Fruit fly (Drosophila melanogaster) whole organism, wandering third instar larva: Measurements from ENCODE around the gene CG44158.

Source experiments
- Abd-B ChIP-seq: fragments of >200 bp; optimal IDR thresholded peaks from 2 replicates; lab custom pipeline; 2017; ENCODE audit warnings: missing biosample characterization, missing genetic modification characterization
- CG32264 ChIP-seq: fragments of 200-800 bp; sonication (Bioruptor generic); optimal IDR thresholded peaks from 2 replicates; lab custom pipeline; 2016; ENCODE audit warnings: missing biosample characterization, missing genetic modification characterization
- CG9705 ChIP-seq: fragments of 200-800 bp; sonication (Bioruptor generic); optimal IDR thresholded peaks from 2 replicates; lab custom pipeline; 2018; ENCODE audit warnings: missing biosample characterization, mild to moderate bottlenecking, missing genetic modification characterization
- CrebA ChIP-seq: fragments of 200-800 bp; sonication (Bioruptor generic); optimal IDR thresholded peaks from 2 replicates; lab custom pipeline; 2016; ENCODE audit warnings: missing biosample characterization, mild to moderate bottlenecking, missing genetic modification characterization, borderline replicate concordance
- Dfd ChIP-seq: fragments of >200 bp; optimal IDR thresholded peaks from 2 replicates; lab custom pipeline; 2017; ENCODE audit warnings: missing biosample characterization, missing genetic modification characterization
- Dif ChIP-seq: fragments of 200-275, 200-300 bp; sonication (Bioruptor generic); optimal IDR thresholded peaks from 2 replicates; lab custom pipeline; 2018; ENCODE audit warnings: missing biosample characterization, missing genetic modification characterization; ENCODE audit not compliant: partially characterized antibody
- GATAd ChIP-seq: sonication (Bioruptor generic); optimal IDR thresholded peaks from 2 replicates; lab custom pipeline; 2016; ENCODE audit warnings: missing biosample characterization, missing genetic modification characterization
- HLH106 ChIP-seq: fragments of 200-800 bp; optimal IDR thresholded peaks from 3 replicates; lab custom pipeline; 2019; ENCODE audit warnings: missing biosample characterization, mild to moderate bottlenecking, missing genetic modification characterization, moderate library complexity
- Hnf4 ChIP-seq: fragments of 200-800 bp; sonication (Bioruptor generic); optimal IDR thresholded peaks from 2 replicates; lab custom pipeline; 2016; ENCODE audit warnings: missing biosample characterization, mild to moderate bottlenecking, missing genetic modification characterization
- Hr78 ChIP-seq: fragments of >200 bp; optimal IDR thresholded peaks from 2 replicates; lab custom pipeline; 2017; ENCODE audit warnings: missing biosample characterization, missing genetic modification characterization
- Jra ChIP-seq: sonication (Bioruptor generic); optimal IDR thresholded peaks from 2 replicates; lab custom pipeline; 2016; ENCODE audit warnings: missing biosample characterization, missing genetic modification characterization
- Mio ChIP-seq: sonication (Bioruptor generic); optimal IDR thresholded peaks from 2 replicates; lab custom pipeline; 2016; ENCODE audit warnings: missing biosample characterization, missing genetic modification characterization
- Myc ChIP-seq: fragments of >200 bp; optimal IDR thresholded peaks from 2 replicates; lab custom pipeline; 2017
- N ChIP-seq: fragments of >200 bp; optimal IDR thresholded peaks from 2 replicates; lab custom pipeline; 2018; ENCODE audit warnings: missing biosample characterization, missing external identifiers, missing genetic modification characterization
- OdsH ChIP-seq: fragments of 200-800 bp; sonication (Bioruptor generic); optimal IDR thresholded peaks from 2 replicates; lab custom pipeline; 2016; ENCODE audit warnings: missing biosample characterization, mild to moderate bottlenecking, missing genetic modification characterization
- Rel ChIP-seq, 2 experiments: fragments of 200-800 bp; sonication (Bioruptor generic) in 1 of 2; optimal IDR thresholded peaks; 2 replicates in 1 of 2; 3 replicates in 1 of 2; lab custom pipeline; 2016 to 2019; ENCODE audit warnings: mild to moderate bottlenecking in 2 of 2, missing biosample characterization in 2 of 2, missing genetic modification characterization in 2 of 2, moderate library complexity in 1 of 2
- Sp1 ChIP-seq: fragments of 200-800 bp; sonication (Bioruptor generic); optimal IDR thresholded peaks from 3 replicates; lab custom pipeline; 2019; ENCODE audit warnings: missing biosample characterization, mild to moderate bottlenecking, missing genetic modification characterization, moderate library complexity
- Vsx2 ChIP-seq: fragments of 200-300, 225-300 bp; sonication (Bioruptor generic); optimal IDR thresholded peaks from 2 replicates; lab custom pipeline; 2018; ENCODE audit warnings: missing biosample characterization, missing genetic modification characterization; ENCODE audit not compliant: partially characterized antibody
- br ChIP-seq: fragments of 200-800 bp; sonication (Bioruptor generic); optimal IDR thresholded peaks from 2 replicates; lab custom pipeline; 2016; ENCODE audit warnings: missing biosample characterization, missing genetic modification characterization
- brk ChIP-seq: fragments of 200-800 bp; sonication (Bioruptor generic); optimal IDR thresholded peaks from 2 replicates; lab custom pipeline; 2016; ENCODE audit warnings: missing biosample characterization, mild to moderate bottlenecking, missing genetic modification characterization
- dl ChIP-seq, 2 experiments: fragments of 175-275, 200-275 bp in 1 of 2; fragments of 200-275 bp in 1 of 2; sonication (Bioruptor generic); optimal IDR thresholded peaks; lab custom pipeline; 2018; ENCODE audit warnings: mild to moderate bottlenecking in 2 of 2, missing biosample characterization in 2 of 2, missing genetic modification characterization in 2 of 2, moderate library complexity in 2 of 2; ENCODE audit not compliant: partially characterized antibody in 2 of 2, insufficient read depth in 1 of 2
- dmrt93B ChIP-seq: fragments of 200-800 bp; sonication (Bioruptor generic); optimal IDR thresholded peaks from 2 replicates; lab custom pipeline; 2018; ENCODE audit warnings: missing biosample characterization, mild to moderate bottlenecking, missing genetic modification characterization
- dsf ChIP-seq: sonication (Bioruptor generic); optimal IDR thresholded peaks from 2 replicates; lab custom pipeline; 2016; ENCODE audit warnings: missing biosample characterization, missing genetic modification characterization, borderline replicate concordance
- ey ChIP-seq: fragments of 200-800 bp; sonication (Bioruptor generic); optimal IDR thresholded peaks from 2 replicates; lab custom pipeline; 2016; ENCODE audit warnings: missing biosample characterization, missing genetic modification characterization
- foxo ChIP-seq, 2 experiments: fragments of 200-800 bp; sonication (Bioruptor generic); optimal IDR thresholded peaks; 2 replicates in 1 of 2; 3 replicates in 1 of 2; lab custom pipeline; 2016 to 2017; ENCODE audit warnings: missing biosample characterization in 2 of 2, missing genetic modification characterization in 2 of 2
- fru ChIP-seq: fragments of 200-800 bp; sonication (Bioruptor generic); optimal IDR thresholded peaks from 3 replicates; lab custom pipeline; 2016; ENCODE audit warnings: missing biosample characterization, mild to moderate bottlenecking, missing genetic modification characterization
- h ChIP-seq: fragments of 200-800 bp; sonication (Bioruptor generic); optimal IDR thresholded peaks from 3 replicates; lab custom pipeline; 2016; ENCODE audit warnings: missing biosample characterization, mild to moderate bottlenecking, missing genetic modification characterization
- jim ChIP-seq: fragments of 175-275, 200-325 bp; sonication (Bioruptor generic); optimal IDR thresholded peaks from 2 replicates; lab custom pipeline; 2016; ENCODE audit warnings: missing biosample characterization, mild to moderate bottlenecking, missing genetic modification characterization
- lola ChIP-seq: fragments of >200 bp; optimal IDR thresholded peaks from 2 replicates; lab custom pipeline; 2017; ENCODE audit warnings: missing biosample characterization, missing genetic modification characterization
- pan ChIP-seq: fragments of >200 bp; optimal IDR thresholded peaks from 2 replicates; lab custom pipeline; 2017
- psq ChIP-seq: fragments of 200-800 bp; sonication (Bioruptor generic); optimal IDR thresholded peaks from 3 replicates; lab custom pipeline; 2017; ENCODE audit warnings: missing biosample characterization, mild to moderate bottlenecking, missing genetic modification characterization, moderate library complexity
- rgr ChIP-seq: fragments of 200-800 bp; sonication (Bioruptor generic); optimal IDR thresholded peaks from 3 replicates; lab custom pipeline; 2016; ENCODE audit warnings: missing biosample characterization, mild to moderate bottlenecking, missing genetic modification characterization
- sage ChIP-seq: fragments of 200-800 bp; sonication (Bioruptor generic); optimal IDR thresholded peaks from 2 replicates; lab custom pipeline; 2016; ENCODE audit warnings: missing biosample characterization, mild to moderate bottlenecking, missing genetic modification characterization
- tai ChIP-seq: sonication (Bioruptor generic); optimal IDR thresholded peaks from 2 replicates; lab custom pipeline; 2016; ENCODE audit warnings: missing biosample characterization, missing genetic modification characterization
- usp ChIP-seq: fragments of >200 bp; optimal IDR thresholded peaks from 2 replicates; lab custom pipeline; 2017; ENCODE audit warnings: missing biosample characterization, missing genetic modification characterization
- woc ChIP-seq: sonication (Bioruptor generic); optimal IDR thresholded peaks from 2 replicates; lab custom pipeline; 2016; ENCODE audit warnings: missing biosample characterization, mild to moderate bottlenecking, missing genetic modification characterization

CG44158 gene

dm6 chr3R:18191867-18192266, 16.7 kb upstream of the CG44158 start, which contains the start of gene CG14313:
Gene CG14313 (minus strand): TSS chr3R:18191967.
- TF ChIP-seq CG32264 (GFP tag; lab: Kevin White, UChicago) (no peak), psq (GFP tag; lab: Kevin White, UChicago) (no peak), lola (GFP tag; lab: Kevin White, UChicago) (no peak), usp (GFP tag; lab: Kevin White, UChicago) (no peak), Sp1 (GFP tag; lab: Kevin White, UChicago) (no peak), OdsH (GFP tag; lab: Kevin White, UChicago) (no peak), Myc (lab: Kevin White, UChicago) (no peak), dmrt93B (GFP tag; lab: Kevin White, UChicago) (no peak), Mio (GFP tag; lab: Kevin White, UChicago) (no peak)
- TF ChIP-seq, all 38 proteins: peak for 0

- TF ChIP-seq br (GFP tag; lab: Kevin White, UChicago) (no peak), Dfd (GFP tag; lab: Kevin White, UChicago) (peak; percentile 97), GATAd (GFP tag; lab: Kevin White, UChicago) (no peak), sage (GFP tag; lab: Kevin White, UChicago) (no peak), h (GFP tag; lab: Kevin White, UChicago) (no peak), foxo (GFP tag; optimal IDR thresholded peaks at IDR 0.05; lab: Kevin White, UChicago) (no peak)
Observed at dm6 chr3R:18195295-18195694, 13.3 kb upstream of the CG44158 start.

dm6 chr3R:18196622-18196990, 12.0 kb upstream of the CG44158 start:
- TF ChIP-seq dl (GFP tag; optimal IDR thresholded peaks at IDR 0.05; lab: Kevin White, UChicago; ENCODE audit: insufficient read depth in 1 of 2, partially characterized antibody in 2 of 2) (no peak), Rel (GFP tag; optimal IDR thresholded peaks at IDR 0.05; lab: Kevin White, UChicago) (no peak), Rel (tag; optimal IDR thresholded peaks at IDR 0.05; lab: Kevin White, UChicago) (no peak), OdsH (GFP tag; lab: Kevin White, UChicago) (no peak), dmrt93B (GFP tag; lab: Kevin White, UChicago) (no peak), Hr78 (GFP tag; lab: Kevin White, UChicago) (no peak), Hnf4 (GFP tag; lab: Kevin White, UChicago) (no peak), usp (GFP tag; lab: Kevin White, UChicago) (no peak), Dif (GFP tag; lab: Kevin White, UChicago) (no peak), psq (GFP tag; lab: Kevin White, UChicago) (no peak), ey (GFP tag; lab: Kevin White, UChicago) (no peak), pan (no peak), Abd-B (GFP tag; lab: Kevin White, UChicago) (no peak), GATAd (GFP tag; lab: Kevin White, UChicago) (no peak), br (GFP tag; lab: Kevin White, UChicago) (no peak), brk (GFP tag; lab: Kevin White, UChicago) (no peak), CG9705 (no peak)

- TF ChIP-seq CG32264 (GFP tag; lab: Kevin White, UChicago) (peak; percentile 18), h (GFP tag; lab: Kevin White, UChicago) (peak; percentile 63), Mio (GFP tag; lab: Kevin White, UChicago) (no peak), br (GFP tag; lab: Kevin White, UChicago) (no peak), Sp1 (GFP tag; lab: Kevin White, UChicago) (peak; percentile 60), Dif (GFP tag; lab: Kevin White, UChicago) (peak; percentile 97), CG9705 (no peak), Myc (lab: Kevin White, UChicago) (no peak), usp (GFP tag; lab: Kevin White, UChicago) (no peak), Hr78 (GFP tag; lab: Kevin White, UChicago) (peak; percentile 58), psq (GFP tag; lab: Kevin White, UChicago) (peak; percentile 94), rgr (GFP tag; lab: Kevin White, UChicago) (peak; percentile 33), Vsx2 (peak; percentile 92), lola (GFP tag; lab: Kevin White, UChicago) (no peak), dsf (GFP tag; lab: Kevin White, UChicago) (no peak), GATAd (GFP tag; lab: Kevin White, UChicago) (no peak), Rel (GFP tag; optimal IDR thresholded peaks at IDR 0.05; lab: Kevin White, UChicago) (peak; percentile 89), Rel (tag; optimal IDR thresholded peaks at IDR 0.05; lab: Kevin White, UChicago) (peak; percentile 58), Jra (peak; percentile 9), Dfd (GFP tag; lab: Kevin White, UChicago) (no peak), pan (no peak), sage (GFP tag; lab: Kevin White, UChicago) (peak; percentile 80), N (GFP tag; lab: Kevin White, UChicago) (peak; percentile 94), dl (GFP tag; optimal IDR thresholded peaks at IDR 0.05; lab: Kevin White, UChicago; ENCODE audit: insufficient read depth in 1 of 2, partially characterized antibody in 2 of 2) (peak; percentile 94 to 95), CrebA (GFP tag; lab: Kevin White, UChicago) (no peak), tai (no peak), fru (GFP tag; lab: Kevin White, UChicago) (peak; percentile 68), HLH106 (tag; lab: Kevin White, UChicago) (peak; percentile 53), woc (GFP tag; lab: Kevin White, UChicago) (peak; percentile 66), Abd-B (GFP tag; lab: Kevin White, UChicago) (no peak), ey (GFP tag; lab: Kevin White, UChicago) (peak; percentile 27), jim (GFP tag; lab: Kevin White, UChicago) (peak; percentile 77), foxo (GFP tag; optimal IDR thresholded peaks at IDR 0.05; lab: Kevin White, UChicago) (peak; percentile 65 to 89), dmrt93B (GFP tag; lab: Kevin White, UChicago) (peak; percentile 56), OdsH (GFP tag; lab: Kevin White, UChicago) (peak; percentile 8), Hnf4 (GFP tag; lab: Kevin White, UChicago) (peak; percentile 8)
Observed at dm6 chr3R:18196991-18197801, 11.4 kb upstream of the CG44158 start.
